Fruit fly (Drosophila melanogaster) whole organism, embryonic: Measurements from ENCODE around the gene Mvd.

Experiments
- Abd-B ChIP-seq: fragments of 200-800 bp; sonication (Bioruptor generic); optimal IDR thresholded peaks from 2 replicates; lab custom pipeline; 2018; ENCODE audit warnings: missing biosample characterization, mild to moderate bottlenecking, missing genetic modification characterization, moderate library complexity
- CG10654 ChIP-seq: fragments of 200-800 bp; sonication (Bioruptor generic); optimal IDR thresholded peaks from 2 replicates; lab custom pipeline; 2016; ENCODE audit warnings: missing biosample characterization, missing genetic modification characterization
- CG11456 ChIP-seq: fragments of 200-800 bp; sonication (Bioruptor generic); IDR thresholded peaks from 3 replicates; pipeline ENCODE4 v1.3.6; 2022; ENCODE audit warnings: missing biosample characterization, missing genetic modification characterization
- CG12104 ChIP-seq: fragments of 200-800 bp; sonication (Bioruptor generic); optimal IDR thresholded peaks from 3 replicates; lab custom pipeline; 2016; ENCODE audit warnings: missing biosample characterization, missing genetic modification characterization
- CG1233 ChIP-seq: fragments of 200-800 bp; sonication (Bioruptor generic); optimal IDR thresholded peaks from 4 replicates; lab custom pipeline; 2018; ENCODE audit warnings: missing biosample characterization, mild to moderate bottlenecking, missing genetic modification characterization
- CG12769 ChIP-seq: fragments of 200-800 bp; sonication (Bioruptor generic); optimal IDR thresholded peaks from 2 replicates; lab custom pipeline; 2019; ENCODE audit warnings: missing biosample characterization, mild to moderate bottlenecking, missing genetic modification characterization, moderate library complexity
- CG15011 ChIP-seq: fragments of 200-800 bp; sonication (Bioruptor generic); optimal IDR thresholded peaks from 3 replicates; lab custom pipeline; 2018; ENCODE audit warnings: missing biosample characterization, mild to moderate bottlenecking, missing genetic modification characterization
- CG16863 ChIP-seq: fragments of 200-800 bp; sonication (Bioruptor generic); optimal IDR thresholded peaks from 3 replicates; lab custom pipeline; 2016; ENCODE audit warnings: missing biosample characterization, missing genetic modification characterization
- CG17829 ChIP-seq: fragments of 200-800 bp; optimal IDR thresholded peaks from 2 replicates; lab custom pipeline; 2019; ENCODE audit warnings: missing biosample characterization, mild to moderate bottlenecking, missing genetic modification characterization, moderate library complexity
- CG18599 ChIP-seq: fragments of 200-800 bp; sonication (Bioruptor generic); optimal IDR thresholded peaks from 3 replicates; lab custom pipeline; 2017; ENCODE audit warnings: missing biosample characterization, missing genetic modification characterization, mild to moderate bottlenecking, moderate library complexity, missing genetic modification reagents
- CG30403 ChIP-seq: fragments of 200-800 bp; sonication (Bioruptor generic); optimal IDR thresholded peaks from 3 replicates; lab custom pipeline; 2016; ENCODE audit warnings: missing biosample characterization, missing genetic modification characterization
- CG31224 ChIP-seq: fragments of 200-800 bp; sonication (Bioruptor generic); IDR thresholded peaks from 2 replicates; pipeline ENCODE4 v1.3.6; 2022; ENCODE audit warnings: missing biosample characterization, missing genetic modification characterization
- CG33557 ChIP-seq: fragments of 200-800 bp; sonication (Bioruptor generic); optimal IDR thresholded peaks from 2 replicates; lab custom pipeline; 2019; ENCODE audit warnings: missing biosample characterization, mild to moderate bottlenecking, missing genetic modification characterization, moderate library complexity
- CG3407 ChIP-seq: fragments of 200-800 bp; sonication (Bioruptor generic); optimal IDR thresholded peaks from 2 replicates; lab custom pipeline; 2018; ENCODE audit warnings: missing biosample characterization, mild to moderate bottlenecking, missing genetic modification characterization
- CG3847 ChIP-seq: fragments of 200-800 bp; sonication (Bioruptor generic); IDR thresholded peaks from 2 replicates; pipeline ENCODE4 v1.3.6; 2022; ENCODE audit warnings: missing biosample characterization, missing genetic modification characterization
- CG3995 ChIP-seq: fragments of 200-800 bp; sonication (Bioruptor generic); optimal IDR thresholded peaks from 3 replicates; lab custom pipeline; 2016; ENCODE audit warnings: missing biosample characterization, missing genetic modification characterization
- CG4617 ChIP-seq: fragments of 200-800 bp; sonication (Bioruptor generic); optimal IDR thresholded peaks from 3 replicates; lab custom pipeline; 2016; ENCODE audit warnings: missing biosample characterization, missing genetic modification characterization, borderline replicate concordance
- CG4820 ChIP-seq: fragments of 200-800 bp; sonication (Bioruptor generic); optimal IDR thresholded peaks from 3 replicates; lab custom pipeline; 2016; ENCODE audit warnings: missing biosample characterization, missing genetic modification characterization
- CG6765 ChIP-seq: fragments of 200-800 bp; sonication (Bioruptor generic); optimal IDR thresholded peaks from 3 replicates; lab custom pipeline; 2017; ENCODE audit warnings: missing biosample characterization, mild to moderate bottlenecking, missing genetic modification characterization
- CG6791 ChIP-seq: fragments of 200-800 bp; sonication (Bioruptor generic); IDR thresholded peaks from 3 replicates; pipeline ENCODE4 v1.3.6; 2022; ENCODE audit warnings: missing biosample characterization, missing genetic modification characterization; ENCODE audit not compliant: partially characterized antibody
- CG7963 ChIP-seq: fragments of 200-800 bp; sonication (Bioruptor generic); IDR thresholded peaks from 3 replicates; pipeline ENCODE4 v1.3.6; 2022; ENCODE audit warnings: missing biosample characterization, missing genetic modification characterization; ENCODE audit not compliant: partially characterized antibody
- CG8290 ChIP-seq, 3 experiments: fragments of 200-800 bp; sonication (Bioruptor generic); optimal IDR thresholded peaks; 2 replicates each; lab custom pipeline; 2016 to 2019; ENCODE audit warnings: missing biosample characterization in 3 of 3, missing genetic modification characterization in 3 of 3, mild to moderate bottlenecking in 2 of 3, moderate library complexity in 1 of 3
- CG8388 ChIP-seq: fragments of 200-800 bp; sonication (Bioruptor generic); optimal IDR thresholded peaks from 2 replicates; lab custom pipeline; 2019; ENCODE audit warnings: missing biosample characterization, mild to moderate bottlenecking, missing genetic modification characterization, moderate library complexity
- CG9437 ChIP-seq: fragments of 200-800 bp; sonication (Bioruptor generic); optimal IDR thresholded peaks from 2 replicates; lab custom pipeline; 2018; ENCODE audit warnings: missing biosample characterization, mild to moderate bottlenecking, missing genetic modification characterization
- CTCF ChIP-seq: fragments of 200-800 bp; sonication (Bioruptor generic); optimal IDR thresholded peaks from 2 replicates; lab custom pipeline; 2017; ENCODE audit warnings: missing biosample characterization, mild to moderate bottlenecking, missing genetic modification characterization, moderate library complexity
- CoRest ChIP-seq: fragments of 200-800 bp; sonication (Bioruptor generic); optimal IDR thresholded peaks from 3 replicates; lab custom pipeline; 2018; ENCODE audit warnings: missing biosample characterization, mild to moderate bottlenecking, missing genetic modification characterization, moderate library complexity
- Dll ChIP-seq: fragments of 200-800 bp; sonication (Bioruptor generic); IDR thresholded peaks from 4 replicates; pipeline ENCODE4 v1.3.6; 2022; ENCODE audit warnings: missing biosample characterization, missing genetic modification characterization; ENCODE audit not compliant: partially characterized antibody
- Gug ChIP-seq: fragments of 200-800 bp; sonication (Bioruptor generic); IDR thresholded peaks from 4 replicates; pipeline ENCODE4 v1.3.6; 2022; ENCODE audit warnings: missing biosample characterization, missing genetic modification characterization
- HLH4C ChIP-seq: fragments of 200-800 bp; sonication (Bioruptor generic); IDR thresholded peaks from 3 replicates; pipeline ENCODE4 v1.3.6; 2022; ENCODE audit warnings: missing biosample characterization, missing genetic modification characterization; ENCODE audit not compliant: partially characterized antibody
- HLH54F ChIP-seq: fragments of 200-800 bp; sonication (Bioruptor generic); optimal IDR thresholded peaks from 3 replicates; lab custom pipeline; 2016; ENCODE audit warnings: missing biosample characterization, missing genetic modification characterization
- Hand ChIP-seq: fragments of 200-800 bp; sonication (Bioruptor generic); optimal IDR thresholded peaks from 2 replicates; lab custom pipeline; 2017; ENCODE audit warnings: mild to moderate bottlenecking, missing biosample characterization, missing genetic modification reagents, missing genetic modification characterization
- Hey ChIP-seq: fragments of 200-800 bp; sonication (Bioruptor generic); optimal IDR thresholded peaks from 3 replicates; lab custom pipeline; 2018; ENCODE audit warnings: missing biosample characterization, mild to moderate bottlenecking, missing genetic modification characterization
- MTF-1 ChIP-seq: fragments of 200-800 bp; sonication (Bioruptor generic); optimal IDR thresholded peaks from 2 replicates; lab custom pipeline; 2018; ENCODE audit warnings: missing biosample characterization, mild to moderate bottlenecking, missing genetic modification characterization, borderline replicate concordance
- Nf-YB ChIP-seq: fragments of 200-800 bp; sonication (Bioruptor generic); optimal IDR thresholded peaks from 3 replicates; lab custom pipeline; 2019; ENCODE audit warnings: missing biosample characterization, mild to moderate bottlenecking, missing genetic modification characterization, moderate library complexity
- Trl ChIP-seq, 3 experiments: fragments of >200 bp in 2 of 3; fragments of 200-800 bp in 1 of 3; sonication (Bioruptor generic) in 1 of 3; optimal IDR thresholded peaks; 2 replicates in 1 of 3; 3 replicates in 2 of 3; lab custom pipeline; 2016 to 2017; ENCODE audit warnings: missing biosample characterization in 1 of 3, missing genetic modification characterization in 1 of 3
- dimm ChIP-seq: fragments of 200-800 bp; sonication (Bioruptor generic); IDR thresholded peaks from 2 replicates; pipeline ENCODE4 v1.3.6; 2022; ENCODE audit warnings: missing biosample characterization, missing genetic modification characterization
- ewg ChIP-seq: fragments of 200-800 bp; sonication (Bioruptor generic); optimal IDR thresholded peaks from 3 replicates; lab custom pipeline; 2017; ENCODE audit warnings: mild to moderate bottlenecking, missing biosample characterization, missing genetic modification reagents, missing genetic modification characterization
- fu2 ChIP-seq: fragments of 200-800 bp; sonication (Bioruptor generic); optimal IDR thresholded peaks from 2 replicates; lab custom pipeline; 2016; ENCODE audit warnings: missing biosample characterization, missing genetic modification characterization
- gce ChIP-seq: fragments of 200-800 bp; sonication (Bioruptor generic); IDR thresholded peaks from 3 replicates; pipeline ENCODE4 v1.3.6; 2022; ENCODE audit warnings: missing biosample characterization, missing genetic modification characterization
- gro ChIP-seq: fragments of 200-800 bp; sonication (Bioruptor generic); optimal IDR thresholded peaks from 2 replicates; lab custom pipeline; 2016; ENCODE audit warnings: missing biosample characterization, missing genetic modification characterization
- gsb-n ChIP-seq: fragments of 200-800 bp; sonication (Bioruptor generic); optimal IDR thresholded peaks from 3 replicates; lab custom pipeline; 2018; ENCODE audit warnings: missing biosample characterization, mild to moderate bottlenecking, missing genetic modification characterization
- h ChIP-seq: fragments of >200 bp; optimal IDR thresholded peaks from 2 replicates; lab custom pipeline; 2017
- her ChIP-seq: fragments of 200-800 bp; sonication (Bioruptor generic); optimal IDR thresholded peaks from 2 replicates; lab custom pipeline; 2016; ENCODE audit warnings: missing biosample characterization, missing genetic modification characterization
- jing ChIP-seq: fragments of 200-800 bp; sonication (Bioruptor generic); optimal IDR thresholded peaks from 2 replicates; lab custom pipeline; 2018; ENCODE audit warnings: missing biosample characterization, mild to moderate bottlenecking, missing genetic modification characterization
- kni ChIP-seq: fragments of 200-800 bp; sonication (Bioruptor generic); optimal IDR thresholded peaks from 3 replicates; lab custom pipeline; 2017; ENCODE audit warnings: mild to moderate bottlenecking, missing biosample characterization, missing genetic modification reagents, missing genetic modification characterization
- lab ChIP-seq: fragments of 200-800 bp; sonication (Bioruptor generic); optimal IDR thresholded peaks from 3 replicates; lab custom pipeline; 2017; ENCODE audit warnings: missing biosample characterization, missing genetic modification characterization, mild to moderate bottlenecking, moderate library complexity, missing genetic modification reagents
- row ChIP-seq: fragments of 200-800 bp; sonication (Bioruptor generic); IDR thresholded peaks from 3 replicates; pipeline ENCODE4 v1.3.6; 2022; ENCODE audit warnings: missing biosample characterization, missing genetic modification characterization
- toy ChIP-seq: fragments of 200-800 bp; sonication (Bioruptor generic); IDR thresholded peaks from 2 replicates; pipeline ENCODE4 v1.3.6; 2022; ENCODE audit warnings: missing biosample characterization, missing genetic modification characterization
- wdn ChIP-seq: fragments of 200-800 bp; sonication (Bioruptor generic); IDR thresholded peaks from 2 replicates; pipeline ENCODE4 v1.3.6; 2022; ENCODE audit warnings: missing biosample characterization, missing genetic modification characterization

The Mvd gene

DNA sequence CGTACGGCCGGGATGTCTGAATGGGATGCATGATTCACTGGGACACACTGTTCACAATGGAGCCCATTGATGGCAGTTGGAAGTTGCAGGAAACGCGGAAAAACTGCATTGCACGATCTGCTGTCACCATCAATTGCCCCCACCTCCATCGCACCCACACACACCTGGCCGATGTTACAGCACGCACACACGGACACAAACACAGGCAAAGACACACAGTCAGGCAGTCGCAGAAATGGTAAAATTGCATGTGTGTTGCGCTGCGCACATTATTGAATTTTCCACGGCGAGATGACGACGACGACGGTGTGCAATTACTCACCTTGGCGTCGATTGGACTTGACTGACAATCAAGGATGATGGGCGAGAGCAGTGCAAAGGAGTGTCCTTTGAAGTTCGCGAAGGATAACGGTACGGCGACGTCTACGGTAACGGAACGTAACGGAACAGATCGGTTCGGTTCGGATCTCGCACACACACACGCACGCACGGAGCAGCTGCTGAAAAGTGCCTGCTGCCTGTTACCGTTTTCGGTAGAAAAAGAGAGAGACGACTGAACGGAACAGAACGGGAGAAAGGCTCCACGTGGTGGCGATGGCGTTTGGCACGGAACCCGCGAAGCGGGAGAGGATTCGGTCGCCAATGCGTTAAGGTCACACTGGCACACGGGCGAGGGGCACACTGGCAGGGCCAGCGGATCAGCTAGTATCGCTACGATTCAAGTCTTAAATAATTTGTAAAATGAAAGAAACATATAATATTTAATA, 38.8 kb upstream of the Mvd start, which contains the start of the genes CG9281 and CG15601 (continued):
- TF ChIP-seq lab (GFP tag; lab: Kevin White, UChicago) = no peak
- TF ChIP-seq CG3847 (GFP tag; lab: Robert Waterston, UW) = peak; percentile 37; the same call in 1 of the 2 replicates
- TF ChIP-seq gro (GFP tag; lab: Kevin White, UChicago) = no peak
- TF ChIP-seq ewg (GFP tag; lab: Kevin White, UChicago) = no peak
- no peak for TF ChIP-seq CoRest
- no peak for TF ChIP-seq HLH4C
- no peak for TF ChIP-seq CG33557 (GFP tag; lab: Kevin White, UChicago)
- no peak for TF ChIP-seq Abd-B (GFP tag; lab: Kevin White, UChicago)
- TF ChIP-seq wdn = no peak
- 0 out of 3 replicates have a peak, but pooled peaks have one; percentile 24 for TF ChIP-seq CG11456
- no peak for TF ChIP-seq Nf-YB (GFP tag; lab: Kevin White, UChicago)
- no peak for TF ChIP-seq gce
- no peak for TF ChIP-seq CG1233 (GFP tag; lab: Kevin White, UChicago)
- no peak for TF ChIP-seq CG3995 (GFP tag; lab: Kevin White, UChicago)
- no peak for TF ChIP-seq kni
- no peak for TF ChIP-seq CG7963
- TF ChIP-seq CG18599 (GFP tag; lab: Kevin White, UChicago) = no peak
- no peak for TF ChIP-seq CG8388
- no peak for TF ChIP-seq CG31224 (GFP tag; lab: Robert Waterston, UW)
- TF ChIP-seq CG17829 (tag; lab: Kevin White, UChicago) = peak; percentile 21
- no peak for TF ChIP-seq gsb-n (tag; lab: Kevin White, UChicago)
- no peak for TF ChIP-seq CG3407 (GFP tag; lab: Kevin White, UChicago)
- no peak for TF ChIP-seq fu2 (GFP tag; lab: Kevin White, UChicago)
- TF ChIP-seq CG16863 = no peak
- no peak for TF ChIP-seq CTCF (GFP tag; lab: Kevin White, UChicago)
- TF ChIP-seq Hand (GFP tag; lab: Kevin White, UChicago) = no peak
- no peak for TF ChIP-seq CG8290 (GFP tag; optimal IDR thresholded peaks at IDR 0.05; lab: Kevin White, UChicago)
- TF ChIP-seq CG8290 (tag; optimal IDR thresholded peaks at IDR 0.05; lab: Kevin White, UChicago) = peak in 1 of 2 experiments; percentile 59
- TF ChIP-seq toy (GFP tag; lab: Robert Waterston, UW) = no peak
- TF ChIP-seq CG4617 = peak; percentile 49
- TF ChIP-seq row = peak; percentile 44; the same call in 2 of the 3 replicates
- TF ChIP-seq dimm (GFP tag; lab: Robert Waterston, UW) = no peak
- TF ChIP-seq CG6765 (GFP tag; lab: Kevin White, UChicago) = peak; percentile 60
- TF ChIP-seq CG15011 (GFP tag; lab: Kevin White, UChicago) = no peak
- TF ChIP-seq CG6791 = no peak
- no peak for TF ChIP-seq Hey (tag; lab: Kevin White, UChicago)
- no peak for TF ChIP-seq CG30403 (GFP tag; lab: Kevin White, UChicago)
- no peak for TF ChIP-seq Trl (optimal IDR thresholded peaks at IDR 0.05; lab: Kevin White, UChicago)
- TF ChIP-seq Trl (GFP tag; optimal IDR thresholded peaks at IDR 0.05; lab: Kevin White, UChicago) = no peak
- peak; percentile 66 for TF ChIP-seq CG9437 (GFP tag; lab: Kevin White, UChicago)
- no peak; the same call in 3 of the 4 replicates for TF ChIP-seq Dll (GFP tag; lab: Robert Waterston, UW)
- TF ChIP-seq Gug (GFP tag; lab: Robert Waterston, UW) = no peak
- no peak for TF ChIP-seq CG10654 (GFP tag; lab: Kevin White, UChicago)
- TF ChIP-seq CG4820 (GFP tag; lab: Kevin White, UChicago) = no peak
- no peak for TF ChIP-seq CG12769 (tag; lab: Kevin White, UChicago)
- peak; percentile 36 for TF ChIP-seq her
- TF ChIP-seq MTF-1 (GFP tag; lab: Kevin White, UChicago) = peak; percentile 16
- no peak for TF ChIP-seq CG12104 (GFP tag; lab: Kevin White, UChicago)
- TF ChIP-seq h (lab: Kevin White, UChicago) = no peak
- TF ChIP-seq jing = no peak
- TF ChIP-seq HLH54F (GFP tag; lab: Kevin White, UChicago) = no peak
